Worm (Caenorhabditis elegans) whole organism, young adult: ENCODE results near the gene dpf-4.
A peak's percentile ranks its signal among the peaks of the same experiment; 100 is the strongest.

Experiments used
- cebp-2 ChIP-seq: fragments of 200-800 bp; sonication (Bioruptor generic); IDR thresholded peaks from 2 replicates; pipeline ENCODE4 v1.3.6; 2022; ENCODE audit warnings: missing genetic modification characterization, missing compliant biosample characterization
- gei-17 ChIP-seq: fragments of 200-800 bp; sonication (Bioruptor generic); optimal IDR thresholded peaks from 2 replicates; lab custom pipeline; 2018; ENCODE audit warnings: mild to moderate bottlenecking, missing genetic modification characterization, missing compliant biosample characterization
- him-1 ChIP-seq: sonication (generic microtip); optimal IDR thresholded peaks from 2 replicates; lab custom pipeline; 2016; ENCODE audit warnings: missing genotype, missing genetic modification reagents, missing genetic modification characterization, missing compliant biosample characterization
- hrde-1 ChIP-seq: sonication (generic microtip); optimal IDR thresholded peaks from 2 replicates; lab custom pipeline; 2016; ENCODE audit warnings: missing genetic modification characterization, mild to moderate bottlenecking, missing compliant biosample characterization, moderate library complexity, missing genotype, missing genetic modification reagents, borderline replicate concordance
- lag-1 ChIP-seq: fragments of 200-800 bp; sonication (Bioruptor generic); IDR thresholded peaks from 2 replicates; pipeline ENCODE4 v1.3.6; 2022; ENCODE audit warnings: missing genetic modification reagents, missing genetic modification characterization, missing compliant biosample characterization
- lsl-1 ChIP-seq: fragments of 200-800 bp; sonication (Bioruptor generic); optimal IDR thresholded peaks from 2 replicates; lab custom pipeline; 2018; ENCODE audit warnings: mild to moderate bottlenecking, missing genetic modification characterization, moderate library complexity, missing compliant biosample characterization
- mel-28 ChIP-seq: sonication (generic microtip); optimal IDR thresholded peaks from 2 replicates; lab custom pipeline; 2016; ENCODE audit warnings: borderline replicate concordance, mild to moderate bottlenecking, missing genetic modification characterization, missing compliant biosample characterization
- nhr-179 ChIP-seq: sonication (generic microtip); optimal IDR thresholded peaks from 2 replicates; lab custom pipeline; 2016; ENCODE audit warnings: mild to moderate bottlenecking, missing genetic modification characterization, missing compliant biosample characterization
- ztf-3 ChIP-seq: fragments of 200-800 bp; sonication (Bioruptor generic); optimal IDR thresholded peaks from 2 replicates; lab custom pipeline; 2018; ENCODE audit warnings: mild to moderate bottlenecking, missing genetic modification characterization, missing compliant biosample characterization

DNA sequence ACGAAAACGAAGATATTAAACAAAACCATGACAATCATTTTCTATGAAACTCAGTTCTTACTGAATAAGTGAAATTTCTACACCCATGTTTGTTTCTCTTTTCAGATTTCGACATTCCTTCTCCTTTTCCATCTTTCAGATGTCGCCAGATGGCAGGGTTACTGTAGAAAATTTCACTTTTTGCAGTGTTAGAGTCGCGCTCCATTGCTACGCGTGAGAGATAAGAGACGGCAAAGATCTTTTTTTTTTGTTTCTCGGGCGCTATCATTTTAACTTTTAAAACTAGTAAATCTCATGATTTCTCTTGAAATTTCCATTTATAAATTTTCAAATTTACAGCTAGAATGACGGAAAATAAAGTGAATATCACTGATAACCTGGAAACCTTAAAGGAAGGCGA lies 19.1 kb downstream of the dpf-4 start, which contains the start of the genes mig-21 and F01F1.2:
- TF ChIP-seq cebp-2 (GFP tag; lab: Robert Waterston, UW) (no peak), ztf-3 (GFP tag; lab: Kevin White, UChicago) (no peak), mel-28 (tag; lab: Kevin White, UChicago) (no peak), gei-17 (no peak), hrde-1 (tag; lab: Kevin White, UChicago) (no peak), lag-1 (GFP tag; lab: Robert Waterston, UW) (no peak), lsl-1 (GFP tag; lab: Kevin White, UChicago) (peak; percentile 25), him-1 (tag; lab: Kevin White, UChicago) (no peak), nhr-179 (tag; lab: Kevin White, UChicago) (no peak)
